Fruit fly (Drosophila melanogaster) whole organism, wandering third instar larva: ENCODE data around the gene CG42544.

Experiments used
- Abd-B ChIP-seq: fragments of >200 bp; optimal IDR thresholded peaks from 2 replicates; lab custom pipeline; 2017; ENCODE audit warnings: missing biosample characterization, missing genetic modification characterization
- CG32264 ChIP-seq: fragments of 200-800 bp; sonication (Bioruptor generic); optimal IDR thresholded peaks from 2 replicates; lab custom pipeline; 2016; ENCODE audit warnings: missing biosample characterization, missing genetic modification characterization
- CG9705 ChIP-seq: fragments of 200-800 bp; sonication (Bioruptor generic); optimal IDR thresholded peaks from 2 replicates; lab custom pipeline; 2018; ENCODE audit warnings: missing biosample characterization, mild to moderate bottlenecking, missing genetic modification characterization
- CrebA ChIP-seq: fragments of 200-800 bp; sonication (Bioruptor generic); optimal IDR thresholded peaks from 2 replicates; lab custom pipeline; 2016; ENCODE audit warnings: missing biosample characterization, mild to moderate bottlenecking, missing genetic modification characterization, borderline replicate concordance
- Dfd ChIP-seq: fragments of >200 bp; optimal IDR thresholded peaks from 2 replicates; lab custom pipeline; 2017; ENCODE audit warnings: missing biosample characterization, missing genetic modification characterization
- Dif ChIP-seq: fragments of 200-275, 200-300 bp; sonication (Bioruptor generic); optimal IDR thresholded peaks from 2 replicates; lab custom pipeline; 2018; ENCODE audit warnings: missing biosample characterization, missing genetic modification characterization; ENCODE audit not compliant: partially characterized antibody
- GATAd ChIP-seq: sonication (Bioruptor generic); optimal IDR thresholded peaks from 2 replicates; lab custom pipeline; 2016; ENCODE audit warnings: missing biosample characterization, missing genetic modification characterization
- HLH106 ChIP-seq: fragments of 200-800 bp; optimal IDR thresholded peaks from 3 replicates; lab custom pipeline; 2019; ENCODE audit warnings: missing biosample characterization, mild to moderate bottlenecking, missing genetic modification characterization, moderate library complexity
- Hnf4 ChIP-seq: fragments of 200-800 bp; sonication (Bioruptor generic); optimal IDR thresholded peaks from 2 replicates; lab custom pipeline; 2016; ENCODE audit warnings: missing biosample characterization, mild to moderate bottlenecking, missing genetic modification characterization
- Hr78 ChIP-seq: fragments of >200 bp; optimal IDR thresholded peaks from 2 replicates; lab custom pipeline; 2017; ENCODE audit warnings: missing biosample characterization, missing genetic modification characterization
- Hr83 ChIP-seq: fragments of 200-300 bp; sonication (Bioruptor generic); optimal IDR thresholded peaks from 2 replicates; lab custom pipeline; 2016; ENCODE audit warnings: missing biosample characterization, mild to moderate bottlenecking, missing genetic modification characterization, moderate library complexity; ENCODE audit not compliant: poor library complexity, severe bottlenecking
- Jra ChIP-seq: sonication (Bioruptor generic); optimal IDR thresholded peaks from 2 replicates; lab custom pipeline; 2016; ENCODE audit warnings: missing biosample characterization, missing genetic modification characterization
- Mio ChIP-seq: sonication (Bioruptor generic); optimal IDR thresholded peaks from 2 replicates; lab custom pipeline; 2016; ENCODE audit warnings: missing biosample characterization, missing genetic modification characterization
- Myc ChIP-seq: fragments of >200 bp; optimal IDR thresholded peaks from 2 replicates; lab custom pipeline; 2017
- N ChIP-seq: fragments of >200 bp; optimal IDR thresholded peaks from 2 replicates; lab custom pipeline; 2018; ENCODE audit warnings: missing biosample characterization, missing external identifiers, missing genetic modification characterization
- OdsH ChIP-seq: fragments of 200-800 bp; sonication (Bioruptor generic); optimal IDR thresholded peaks from 2 replicates; lab custom pipeline; 2016; ENCODE audit warnings: missing biosample characterization, mild to moderate bottlenecking, missing genetic modification characterization
- Rel ChIP-seq, 2 experiments: fragments of 200-800 bp; sonication (Bioruptor generic) in 1 of 2; optimal IDR thresholded peaks; 2 replicates in 1 of 2; 3 replicates in 1 of 2; lab custom pipeline; 2016 to 2019; ENCODE audit warnings: mild to moderate bottlenecking in 2 of 2, missing biosample characterization in 2 of 2, missing genetic modification characterization in 2 of 2, moderate library complexity in 1 of 2
- Sp1 ChIP-seq: fragments of 200-800 bp; sonication (Bioruptor generic); optimal IDR thresholded peaks from 3 replicates; lab custom pipeline; 2019; ENCODE audit warnings: missing biosample characterization, mild to moderate bottlenecking, missing genetic modification characterization, moderate library complexity
- Vsx2 ChIP-seq: fragments of 200-300, 225-300 bp; sonication (Bioruptor generic); optimal IDR thresholded peaks from 2 replicates; lab custom pipeline; 2018; ENCODE audit warnings: missing biosample characterization, missing genetic modification characterization; ENCODE audit not compliant: partially characterized antibody
- br ChIP-seq: fragments of 200-800 bp; sonication (Bioruptor generic); optimal IDR thresholded peaks from 2 replicates; lab custom pipeline; 2016; ENCODE audit warnings: missing biosample characterization, missing genetic modification characterization
- brk ChIP-seq: fragments of 200-800 bp; sonication (Bioruptor generic); optimal IDR thresholded peaks from 2 replicates; lab custom pipeline; 2016; ENCODE audit warnings: missing biosample characterization, mild to moderate bottlenecking, missing genetic modification characterization
- dl ChIP-seq, 2 experiments: fragments of 175-275, 200-275 bp in 1 of 2; fragments of 200-275 bp in 1 of 2; sonication (Bioruptor generic); optimal IDR thresholded peaks; lab custom pipeline; 2018; ENCODE audit warnings: mild to moderate bottlenecking in 2 of 2, missing biosample characterization in 2 of 2, missing genetic modification characterization in 2 of 2, moderate library complexity in 2 of 2; ENCODE audit not compliant: partially characterized antibody in 2 of 2, insufficient read depth in 1 of 2
- dmrt93B ChIP-seq: fragments of 200-800 bp; sonication (Bioruptor generic); optimal IDR thresholded peaks from 2 replicates; lab custom pipeline; 2018; ENCODE audit warnings: missing biosample characterization, mild to moderate bottlenecking, missing genetic modification characterization
- dsf ChIP-seq: sonication (Bioruptor generic); optimal IDR thresholded peaks from 2 replicates; lab custom pipeline; 2016; ENCODE audit warnings: missing biosample characterization, missing genetic modification characterization, borderline replicate concordance
- ey ChIP-seq: fragments of 200-800 bp; sonication (Bioruptor generic); optimal IDR thresholded peaks from 2 replicates; lab custom pipeline; 2016; ENCODE audit warnings: missing biosample characterization, missing genetic modification characterization
- foxo ChIP-seq, 2 experiments: fragments of 200-800 bp; sonication (Bioruptor generic); optimal IDR thresholded peaks; 2 replicates in 1 of 2; 3 replicates in 1 of 2; lab custom pipeline; 2016 to 2017; ENCODE audit warnings: missing biosample characterization in 2 of 2, missing genetic modification characterization in 2 of 2
- fru ChIP-seq: fragments of 200-800 bp; sonication (Bioruptor generic); optimal IDR thresholded peaks from 3 replicates; lab custom pipeline; 2016; ENCODE audit warnings: missing biosample characterization, mild to moderate bottlenecking, missing genetic modification characterization
- h ChIP-seq: fragments of 200-800 bp; sonication (Bioruptor generic); optimal IDR thresholded peaks from 3 replicates; lab custom pipeline; 2016; ENCODE audit warnings: missing biosample characterization, mild to moderate bottlenecking, missing genetic modification characterization
- jim ChIP-seq: fragments of 175-275, 200-325 bp; sonication (Bioruptor generic); optimal IDR thresholded peaks from 2 replicates; lab custom pipeline; 2016; ENCODE audit warnings: missing biosample characterization, mild to moderate bottlenecking, missing genetic modification characterization
- lola ChIP-seq: fragments of >200 bp; optimal IDR thresholded peaks from 2 replicates; lab custom pipeline; 2017; ENCODE audit warnings: missing biosample characterization, missing genetic modification characterization
- pan ChIP-seq: fragments of >200 bp; optimal IDR thresholded peaks from 2 replicates; lab custom pipeline; 2017
- psq ChIP-seq: fragments of 200-800 bp; sonication (Bioruptor generic); optimal IDR thresholded peaks from 3 replicates; lab custom pipeline; 2017; ENCODE audit warnings: missing biosample characterization, mild to moderate bottlenecking, missing genetic modification characterization, moderate library complexity
- rgr ChIP-seq: fragments of 200-800 bp; sonication (Bioruptor generic); optimal IDR thresholded peaks from 3 replicates; lab custom pipeline; 2016; ENCODE audit warnings: missing biosample characterization, mild to moderate bottlenecking, missing genetic modification characterization
- sage ChIP-seq: fragments of 200-800 bp; sonication (Bioruptor generic); optimal IDR thresholded peaks from 2 replicates; lab custom pipeline; 2016; ENCODE audit warnings: missing biosample characterization, mild to moderate bottlenecking, missing genetic modification characterization
- sv ChIP-seq: fragments of 200-800 bp; sonication (Bioruptor generic); optimal IDR thresholded peaks from 3 replicates; lab custom pipeline; 2016; ENCODE audit warnings: missing biosample characterization, missing genetic modification characterization
- tai ChIP-seq: sonication (Bioruptor generic); optimal IDR thresholded peaks from 2 replicates; lab custom pipeline; 2016; ENCODE audit warnings: missing biosample characterization, missing genetic modification characterization
- usp ChIP-seq: fragments of >200 bp; optimal IDR thresholded peaks from 2 replicates; lab custom pipeline; 2017; ENCODE audit warnings: missing biosample characterization, missing genetic modification characterization
- woc ChIP-seq: sonication (Bioruptor generic); optimal IDR thresholded peaks from 2 replicates; lab custom pipeline; 2016; ENCODE audit warnings: missing biosample characterization, mild to moderate bottlenecking, missing genetic modification characterization

Gene CG42544

DNA sequence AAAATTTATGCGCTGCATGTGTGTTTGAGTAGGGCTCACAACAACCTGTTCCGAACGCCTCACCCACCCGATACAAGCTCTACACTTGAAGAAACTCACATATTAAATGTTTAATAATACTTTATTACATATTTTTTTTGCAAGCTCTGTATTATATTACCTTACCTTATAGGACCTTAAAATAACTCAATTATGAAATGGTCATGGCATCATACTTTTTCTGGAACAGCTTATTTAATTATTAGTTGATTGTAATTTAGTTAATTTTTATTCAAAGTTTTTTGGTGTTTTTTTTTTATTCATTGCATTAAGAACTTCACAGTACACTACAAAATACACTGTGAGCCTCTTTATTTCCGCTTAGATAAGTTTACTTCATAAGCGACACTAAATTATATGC, 32.1 kb downstream of the CG42544 start:
- TF ChIP-seq CrebA (GFP tag; lab: Kevin White, UChicago) (no peak), CG9705 (GFP tag; lab: Kevin White, UChicago) (no peak), brk (GFP tag; lab: Kevin White, UChicago) (no peak), Jra (no peak), tai (no peak), OdsH (GFP tag; lab: Kevin White, UChicago) (peak; percentile 34), CG32264 (no peak), GATAd (no peak), usp (no peak), Myc (lab: Kevin White, UChicago) (no peak), HLH106 (tag; lab: Kevin White, UChicago) (peak; percentile 34), jim (GFP tag; lab: Kevin White, UChicago) (no peak), rgr (GFP tag; lab: Kevin White, UChicago) (peak; percentile 41), Dfd (GFP tag; lab: Kevin White, UChicago) (no peak), sv (GFP tag; lab: Kevin White, UChicago) (no peak), Mio (no peak), dmrt93B (GFP tag; lab: Kevin White, UChicago) (no peak), woc (GFP tag; lab: Kevin White, UChicago) (peak; percentile 29), br (GFP tag; lab: Kevin White, UChicago) (no peak), dsf (GFP tag; lab: Kevin White, UChicago) (no peak), Hnf4 (no peak), Vsx2 (GFP tag; lab: Kevin White, UChicago) (no peak), lola (GFP tag; lab: Kevin White, UChicago) (no peak), h (GFP tag; lab: Kevin White, UChicago) (peak; percentile 30), dl (GFP tag; optimal IDR thresholded peaks at IDR 0.05; lab: Kevin White, UChicago; ENCODE audit: insufficient read depth in 1 of 2, partially characterized antibody in 2 of 2) (no peak), Hr78 (GFP tag; lab: Kevin White, UChicago) (no peak), fru (GFP tag; lab: Kevin White, UChicago) (peak; percentile 37), psq (GFP tag; lab: Kevin White, UChicago) (peak; percentile 12), Rel (GFP tag; optimal IDR thresholded peaks at IDR 0.05; lab: Kevin White, UChicago) (no peak), Rel (tag; optimal IDR thresholded peaks at IDR 0.05; lab: Kevin White, UChicago) (no peak), Sp1 (peak; percentile 28), sage (GFP tag; lab: Kevin White, UChicago) (no peak), Hr83 (GFP tag; lab: Kevin White, UChicago) (no peak), pan (lab: Kevin White, UChicago) (no peak), Dif (GFP tag; lab: Kevin White, UChicago) (no peak), ey (no peak), foxo (GFP tag; optimal IDR thresholded peaks at IDR 0.05; lab: Kevin White, UChicago) (peak in 1 of 2 experiments; percentile 29), N (GFP tag; lab: Kevin White, UChicago) (no peak), Abd-B (GFP tag; lab: Kevin White, UChicago) (no peak)

dm6 chr3R:7344769-7345168, 40.4 kb downstream of the CG42544 start, which contains the start of gene CG31496:
TSS of gene CG31496 (plus strand) at chr3R:7345069.
- TF ChIP-seq jim (GFP tag; lab: Kevin White, UChicago) (no peak), lola (GFP tag; lab: Kevin White, UChicago) (no peak), Abd-B (GFP tag; lab: Kevin White, UChicago) (no peak), sv (GFP tag; lab: Kevin White, UChicago) (no peak), tai (no peak), CG32264 (no peak), Vsx2 (GFP tag; lab: Kevin White, UChicago) (no peak), foxo (GFP tag; optimal IDR thresholded peaks at IDR 0.05; lab: Kevin White, UChicago) (no peak)

- TF ChIP-seq sv (GFP tag; lab: Kevin White, UChicago) (peak; percentile 75), OdsH (GFP tag; lab: Kevin White, UChicago) (peak; percentile 25), rgr (GFP tag; lab: Kevin White, UChicago) (peak; percentile 27), GATAd (no peak), h (GFP tag; lab: Kevin White, UChicago) (peak; percentile 15), Rel (GFP tag; optimal IDR thresholded peaks at IDR 0.05; lab: Kevin White, UChicago) (no peak), Rel (tag; optimal IDR thresholded peaks at IDR 0.05; lab: Kevin White, UChicago) (no peak), Hnf4 (peak; percentile 29), sage (GFP tag; lab: Kevin White, UChicago) (no peak), HLH106 (tag; lab: Kevin White, UChicago) (peak; percentile 28), CrebA (GFP tag; lab: Kevin White, UChicago) (no peak), Myc (lab: Kevin White, UChicago) (no peak), lola (GFP tag; lab: Kevin White, UChicago) (no peak), ey (no peak), br (GFP tag; lab: Kevin White, UChicago) (peak; percentile 6), Dfd (GFP tag; lab: Kevin White, UChicago) (no peak), dmrt93B (GFP tag; lab: Kevin White, UChicago) (no peak), foxo (GFP tag; optimal IDR thresholded peaks at IDR 0.05; lab: Kevin White, UChicago) (peak in 1 of 2 experiments; percentile 38), tai (peak; percentile 53), CG32264 (no peak), N (GFP tag; lab: Kevin White, UChicago) (no peak), fru (GFP tag; lab: Kevin White, UChicago) (peak; percentile 51)
These were observed 42.1 kb downstream of the CG42544 start, which contains the start of gene nxf4 for dm6 chr3R:7346445-7346844. TSS of gene nxf4 (plus strand) at chr3R:7346730.
